Worm (Caenorhabditis elegans): Measurements from ENCODE around the gene hosl-1.
A peak's percentile ranks its signal among the peaks of the same experiment; 100 is the strongest.

ce11 chrX:4632088-4632487, 4.8 kb upstream of the hosl-1 start, which contains the start of gene slcr-46.1:
- TF ChIP-seq hlh-17 (GFP tag; optimal IDR thresholded peaks at IDR 0.05; ENCODE audit: borderline replicate concordance) (no peak), lin-39 (tag; optimal IDR thresholded peaks at IDR 0.05) (no peak), mdl-1 (tag; optimal IDR thresholded peaks at IDR 0.05) (no peak), zag-1 (tag; optimal IDR thresholded peaks at IDR 0.05) (no peak), fkh-4 (tag; optimal IDR thresholded peaks at IDR 0.05; ENCODE audit: borderline replicate concordance) (no peak), elt-2 (tag; optimal IDR thresholded peaks at IDR 0.05) (peak; percentile 24)

Measured in whole organism, L1 larva.